Fruit fly (Drosophila melanogaster) S2 (cell line): Measurements from ENCODE around the gene CG7378.

ENCODE experiments used
- CG8478 ChIP-seq: fragments of >200 bp; optimal IDR thresholded peaks from 2 replicates; lab custom pipeline; 2018
- CTCF ChIP-seq, 2 experiments: fragments of >200 bp; optimal IDR thresholded peaks; 2 replicates each; lab custom pipeline; 2018

CG7378 gene

dm6 chrX:18899835-18900460, at the start of gene CG7378:
Gene CG7378, plus strand, starts transcription at chrX:18900410.
- TF ChIP-seq CTCF (optimal IDR thresholded peaks at IDR 0.05; lab: Kevin White, UChicago) (no peak), CG8478 (lab: Kevin White, UChicago) (no peak)

DNA sequence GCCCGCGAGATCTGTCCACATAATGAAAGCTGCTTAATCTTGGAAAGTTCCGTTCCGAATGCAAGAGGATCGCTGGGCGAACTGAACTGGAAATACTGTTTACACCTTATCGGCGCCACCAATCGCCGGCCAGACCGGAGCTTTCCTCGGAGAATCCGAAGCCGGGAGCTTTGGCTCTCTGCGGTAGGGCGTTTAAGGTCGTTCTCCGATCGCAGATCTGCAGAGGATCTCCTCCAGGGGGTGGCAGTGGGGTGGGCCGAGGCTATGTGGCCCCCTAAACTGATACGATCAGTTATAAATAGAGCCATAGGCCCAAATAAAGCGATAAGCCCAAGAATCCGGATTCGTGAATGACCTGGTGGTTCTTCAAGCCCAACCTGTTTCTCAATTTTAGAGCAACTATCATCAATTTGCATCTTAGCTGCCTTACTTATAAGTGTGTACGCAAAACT, 42.8 kb upstream of the CG7378 start, which contains the start of gene CG7322:
Gene CG7322, minus strand, starts transcription at position 402 of the 452 bp plus-strand sequence.
- TF ChIP-seq CG8478 (lab: Kevin White, UChicago) (no peak), CTCF (optimal IDR thresholded peaks at IDR 0.05; lab: Kevin White, UChicago) (no peak)

- TF ChIP-seq CG8478 (lab: Kevin White, UChicago) (no peak), CTCF (optimal IDR thresholded peaks at IDR 0.05; lab: Kevin White, UChicago) (no peak)
Measured at dm6 chrX:18857916-18858315, 42.3 kb upstream of the CG7378 start, which contains the start of gene Usp39. Gene Usp39, plus strand, starts transcription at chrX:18858203.

- no peak for TF ChIP-seq CTCF (optimal IDR thresholded peaks at IDR 0.05; lab: Kevin White, UChicago)
- TF ChIP-seq CG8478 (lab: Kevin White, UChicago), result no peak
Measured at dm6 chrX:18860074-18860473, 40.1 kb upstream of the CG7378 start, which contains the start of gene CG32544. Gene CG32544, plus strand, starts transcription at chrX:18860284.

- TF ChIP-seq CG8478 (lab: Kevin White, UChicago) (no peak), CTCF (optimal IDR thresholded peaks at IDR 0.05; lab: Kevin White, UChicago) (peak; percentile 36)
Measured at dm6 chrX:18863748-18864482, 36.3 kb upstream of the CG7378 start, which contains the start of the genes CG7326 and Dora. Gene CG7326, minus strand, starts transcription at chrX:18863776. Gene Dora, plus strand, starts transcription at chrX:18863950.

dm6 chrX:18864483-18865358, 35.5 kb upstream of the CG7378 start:
- TF ChIP-seq CG8478 (lab: Kevin White, UChicago) (no peak), CTCF (optimal IDR thresholded peaks at IDR 0.05; lab: Kevin White, UChicago) (no peak)

dm6 chrX:18866289-18866832, 33.8 kb upstream of the CG7378 start:
- TF ChIP-seq CTCF (optimal IDR thresholded peaks at IDR 0.05; lab: Kevin White, UChicago), result no peak
- no peak for TF ChIP-seq CG8478 (lab: Kevin White, UChicago)

dm6 chrX:18868142-18868541, 32.1 kb upstream of the CG7378 start:
- no peak for TF ChIP-seq CTCF (optimal IDR thresholded peaks at IDR 0.05; lab: Kevin White, UChicago)
- no peak for TF ChIP-seq CG8478 (lab: Kevin White, UChicago)

- TF ChIP-seq CTCF (optimal IDR thresholded peaks at IDR 0.05; lab: Kevin White, UChicago) (no peak), CG8478 (lab: Kevin White, UChicago) (no peak)
Measured at dm6 chrX:18869489-18870132, 30.6 kb upstream of the CG7378 start.

DNA sequence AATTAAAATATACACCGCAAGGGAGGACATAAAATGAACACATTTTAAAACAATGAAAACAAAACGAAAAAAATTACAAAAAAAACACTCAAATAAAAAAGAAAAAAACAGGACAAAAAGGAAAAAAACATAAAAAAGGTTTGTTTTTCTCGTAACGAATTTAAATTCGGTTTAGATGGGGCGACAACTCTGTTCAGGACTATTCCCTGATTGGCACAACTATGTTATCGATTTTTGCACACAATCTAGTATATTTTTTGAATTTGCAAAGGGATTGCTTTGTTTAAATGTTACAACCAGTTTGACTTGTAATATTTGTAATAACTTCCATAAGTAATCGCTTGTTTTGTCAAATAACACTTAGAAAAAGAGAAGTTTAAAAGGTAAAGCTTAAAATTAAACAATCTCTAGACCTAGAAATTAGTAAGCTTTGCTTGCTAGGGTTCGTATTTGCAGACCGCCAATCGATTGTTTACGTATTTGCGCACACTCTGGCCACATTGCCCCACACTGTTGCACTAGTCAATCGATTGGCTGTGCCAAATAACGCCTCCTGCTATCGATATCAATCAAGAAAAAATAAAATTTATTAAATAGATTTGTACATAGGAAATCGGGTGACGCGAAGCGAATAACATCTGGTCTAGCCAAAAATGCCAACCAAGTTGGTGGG, 16.1 kb upstream of the CG7378 start, which contains the start of gene CG7332:
Gene CG7332, plus strand, starts transcription at position 515 of the 673 bp plus-strand sequence.
- TF ChIP-seq CG8478 (lab: Kevin White, UChicago), result no peak
- TF ChIP-seq CTCF (optimal IDR thresholded peaks at IDR 0.05; lab: Kevin White, UChicago), result no peak

- TF ChIP-seq CTCF (optimal IDR thresholded peaks at IDR 0.05; lab: Kevin White, UChicago) (no peak), CG8478 (lab: Kevin White, UChicago) (no peak)
Measured at dm6 chrX:18893433-18893832, 6.8 kb upstream of the CG7378 start, which contains the start of gene Flacc. Gene Flacc, minus strand, starts transcription at chrX:18893636.

- no peak for TF ChIP-seq CTCF (optimal IDR thresholded peaks at IDR 0.05; lab: Kevin White, UChicago)
- TF ChIP-seq CG8478 (lab: Kevin White, UChicago), result no peak
Measured at dm6 chrX:18894146-18894545, 6.1 kb upstream of the CG7378 start, which contains the start of gene SdhBL. Gene SdhBL, plus strand, starts transcription at chrX:18894446.

dm6 chrX:18897294-18897693, 2.9 kb upstream of the CG7378 start:
- TF ChIP-seq CG8478 (lab: Kevin White, UChicago), result no peak
- TF ChIP-seq CTCF (optimal IDR thresholded peaks at IDR 0.05; lab: Kevin White, UChicago), result no peak
